Fruit fly (Drosophila melanogaster) S2 (cell line): ENCODE measurements around the gene vri.

Source experiments
- CG8478 ChIP-seq: fragments of >200 bp; optimal IDR thresholded peaks from 2 replicates; lab custom pipeline; 2018
- CTCF ChIP-seq, 2 experiments: fragments of >200 bp; optimal IDR thresholded peaks; 2 replicates each; lab custom pipeline; 2018

Gene vri

DNA sequence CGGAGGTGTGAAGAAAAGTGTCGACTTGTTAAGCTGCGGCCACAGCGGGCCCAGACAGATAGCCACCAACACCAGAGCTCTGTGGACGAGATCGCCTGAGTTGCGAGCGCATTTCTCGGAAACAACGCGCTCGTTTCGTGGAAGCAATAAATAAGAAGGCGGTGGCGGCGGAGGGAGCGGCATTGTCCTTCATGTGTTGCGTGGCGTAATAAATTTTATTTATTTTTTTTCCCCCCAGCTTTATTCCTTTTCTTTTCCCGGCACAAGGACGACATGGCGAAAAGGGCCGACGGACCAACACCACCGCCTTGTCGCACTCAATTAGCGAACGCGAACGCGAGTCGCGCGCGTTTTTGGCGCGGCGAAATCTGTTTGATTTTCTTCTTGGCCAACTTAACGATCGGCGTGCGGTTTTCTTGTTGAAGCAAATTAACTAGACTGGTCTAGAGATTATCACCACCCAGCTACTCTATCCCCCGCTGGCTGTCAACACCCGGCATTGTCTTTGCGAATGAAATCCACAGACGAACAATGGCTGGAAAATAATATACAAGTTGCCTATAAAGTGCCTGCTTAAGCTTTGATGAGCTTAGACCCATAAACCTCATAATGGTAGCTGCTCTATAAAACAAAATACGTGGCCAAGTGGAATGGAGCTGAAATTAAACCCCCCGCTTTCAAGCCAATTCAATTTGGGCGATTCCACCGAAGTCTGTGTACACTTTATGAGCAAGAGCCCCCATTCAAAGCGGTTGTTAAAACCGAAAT, 29.5 kb upstream of the vri start:
- TF ChIP-seq CTCF (optimal IDR thresholded peaks at IDR 0.05; lab: Kevin White, UChicago) (no peak), CG8478 (lab: Kevin White, UChicago) (no peak)

DNA sequence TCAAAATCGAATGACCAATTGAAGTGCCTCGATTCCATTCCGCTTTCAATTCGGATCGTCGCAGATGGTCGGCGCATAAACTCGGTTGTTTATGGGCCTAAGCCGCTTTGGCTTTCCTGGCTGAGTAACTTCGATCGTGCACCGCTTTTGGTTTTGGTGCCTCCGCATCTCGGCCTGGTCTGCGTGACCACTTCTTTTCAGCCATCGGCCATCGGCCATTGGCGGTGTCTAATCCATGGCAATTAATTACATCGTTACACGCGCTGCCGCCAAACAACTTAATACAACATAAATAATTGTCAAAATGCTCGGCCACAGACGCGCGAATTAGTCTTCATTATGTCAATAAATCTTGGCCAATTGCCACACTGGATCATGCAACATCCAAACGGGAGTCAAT, 28.5 kb upstream of the vri start:
- no peak for TF ChIP-seq CTCF (optimal IDR thresholded peaks at IDR 0.05; lab: Kevin White, UChicago)
- no peak for TF ChIP-seq CG8478 (lab: Kevin White, UChicago)

dm6 chr2L:5261223-5261984, 27.3 kb upstream of the vri start:
- TF ChIP-seq CTCF (optimal IDR thresholded peaks at IDR 0.05; lab: Kevin White, UChicago): no peak
- no peak for TF ChIP-seq CG8478 (lab: Kevin White, UChicago)

dm6 chr2L:5263343-5264051, 25.2 kb upstream of the vri start, which contains the start of gene Cyp4ac1:
Gene Cyp4ac1 (plus strand): TSS chr2L:5264001.
- no peak for TF ChIP-seq CG8478 (lab: Kevin White, UChicago)
- TF ChIP-seq CTCF (optimal IDR thresholded peaks at IDR 0.05; lab: Kevin White, UChicago): no peak

dm6 chr2L:5264157-5264556, 24.6 kb upstream of the vri start:
- TF ChIP-seq CTCF (optimal IDR thresholded peaks at IDR 0.05; lab: Kevin White, UChicago): no peak
- no peak for TF ChIP-seq CG8478 (lab: Kevin White, UChicago)

DNA sequence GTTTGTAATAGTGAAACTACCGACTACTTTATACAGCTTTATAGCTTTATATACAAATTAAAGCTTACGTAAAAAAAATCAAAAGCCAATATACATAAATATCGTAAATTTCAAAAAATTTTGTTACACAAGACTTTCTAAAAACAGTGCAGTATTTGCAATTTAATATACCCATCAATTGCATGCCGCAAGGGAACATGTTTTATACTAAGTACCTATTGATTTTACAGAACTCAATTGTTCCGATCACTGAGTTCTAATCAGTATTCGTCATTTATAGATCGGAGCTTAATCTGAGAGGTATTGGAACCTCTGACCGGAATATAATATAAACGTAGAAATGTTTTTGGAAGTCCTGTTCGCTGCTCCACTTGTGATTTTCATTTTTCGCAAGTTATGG, 22.7 kb upstream of the vri start, which contains the start of gene Cyp4ac2:
Gene Cyp4ac2, plus strand, starts transcription at position 301 of the 400 bp plus-strand sequence.
- TF ChIP-seq CG8478 (lab: Kevin White, UChicago) (no peak), CTCF (optimal IDR thresholded peaks at IDR 0.05; lab: Kevin White, UChicago) (no peak)

DNA sequence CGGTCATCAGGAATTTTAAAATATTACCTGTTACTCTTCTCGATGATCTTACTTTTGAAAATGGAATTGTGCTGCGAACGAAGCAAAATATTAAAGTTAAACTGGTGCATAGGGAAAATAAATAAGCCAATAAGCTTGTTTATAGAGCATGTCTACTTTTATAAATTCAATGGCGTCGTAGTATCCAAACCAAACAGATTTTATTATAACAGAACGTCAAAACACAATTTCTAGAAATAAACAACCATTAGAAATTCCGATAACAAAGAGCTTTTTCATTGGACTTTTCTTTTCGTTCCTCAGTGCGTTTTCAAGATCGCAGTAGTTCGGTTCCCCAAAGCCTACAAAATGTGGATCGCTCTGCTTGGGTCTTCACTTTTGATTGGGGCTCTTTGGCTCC, 20.5 kb upstream of the vri start, which contains the start of gene Cyp4ac3:
Gene Cyp4ac3, plus strand, starts transcription at position 301 of the 400 bp plus-strand sequence.
- no peak for TF ChIP-seq CG8478 (lab: Kevin White, UChicago)
- no peak for TF ChIP-seq CTCF (optimal IDR thresholded peaks at IDR 0.05; lab: Kevin White, UChicago)

DNA sequence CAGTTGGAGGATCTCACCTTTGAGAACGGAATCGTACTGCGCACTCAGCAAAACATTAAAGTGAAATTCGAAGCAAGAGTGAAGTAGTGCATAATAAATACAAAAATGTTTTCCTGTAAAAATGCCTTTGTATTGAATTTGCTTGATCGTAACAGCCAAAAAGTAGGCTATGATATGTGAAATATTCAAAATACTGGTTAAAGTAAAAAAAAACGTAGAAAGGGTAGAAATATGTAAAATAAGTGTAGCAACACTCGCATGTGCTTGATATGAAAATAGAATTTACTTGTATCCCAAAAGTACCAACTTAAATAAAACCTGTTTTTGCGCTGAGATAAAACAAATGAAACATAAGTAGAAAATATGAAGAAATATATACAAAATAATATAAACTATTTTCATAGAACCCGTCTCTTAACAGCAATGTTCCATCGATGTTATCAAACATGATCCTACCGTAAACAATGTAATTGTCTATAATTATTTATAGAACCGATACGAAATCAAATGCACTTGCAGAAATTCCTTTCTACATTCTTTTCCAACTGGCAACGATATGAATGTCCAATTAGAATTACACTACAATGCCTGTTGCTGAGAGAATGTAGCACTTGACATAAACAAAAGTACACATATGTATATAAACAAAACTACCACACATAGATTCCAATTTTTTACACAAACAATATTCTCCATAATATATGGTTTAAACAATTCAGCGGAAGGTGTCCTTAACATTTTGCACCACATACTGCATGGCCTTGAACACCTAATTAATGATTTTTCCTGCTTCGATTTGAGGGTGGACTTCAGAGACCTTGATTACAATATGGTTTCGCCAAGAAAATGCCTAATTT, 18.3 kb upstream of the vri start:
- TF ChIP-seq CTCF (optimal IDR thresholded peaks at IDR 0.05; lab: Kevin White, UChicago) (peak in 1 of 2 experiments; percentile 35), CG8478 (lab: Kevin White, UChicago) (no peak)

dm6 chr2L:5271081-5271480, 17.7 kb upstream of the vri start, which contains the start of gene tkv:
Gene tkv (minus strand): TSS chr2L:5271384.
- TF ChIP-seq CTCF (optimal IDR thresholded peaks at IDR 0.05; lab: Kevin White, UChicago): no peak
- TF ChIP-seq CG8478 (lab: Kevin White, UChicago): no peak

DNA sequence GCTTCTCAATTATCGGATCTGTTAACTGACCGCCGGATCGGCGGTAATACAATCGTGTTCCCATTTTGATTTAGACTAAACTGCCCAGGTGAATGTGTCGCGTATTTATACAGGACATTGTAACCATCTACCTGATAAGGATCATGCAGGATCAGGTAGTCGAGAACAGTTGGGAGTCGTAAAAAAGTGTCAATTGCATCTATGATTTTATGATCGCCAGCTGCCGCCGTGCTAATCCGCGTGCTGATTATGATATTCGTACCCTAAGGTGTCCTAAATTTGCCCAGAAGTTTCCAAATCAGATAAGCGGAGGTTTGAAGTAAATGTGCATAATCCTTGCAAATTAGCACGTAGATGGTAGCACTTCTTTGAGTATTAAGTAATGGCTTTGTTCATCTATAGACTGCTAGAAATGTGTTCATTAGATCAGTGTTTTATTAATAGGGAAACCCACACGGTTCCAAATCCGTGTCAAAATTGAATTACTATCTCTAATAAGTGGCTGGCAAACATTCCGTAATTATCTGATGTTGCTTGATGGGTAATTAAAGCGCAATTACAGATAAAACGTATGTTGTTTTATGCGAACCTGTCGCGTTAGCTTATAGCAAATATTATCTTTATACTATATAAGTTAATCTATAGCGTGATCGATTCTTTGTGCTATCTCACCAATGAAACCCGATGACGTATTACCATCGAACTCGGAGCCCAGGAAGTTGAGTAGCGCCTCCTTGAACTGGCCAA, 11.3 kb upstream of the vri start:
- TF ChIP-seq CG8478 (lab: Kevin White, UChicago) (no peak), CTCF (optimal IDR thresholded peaks at IDR 0.05; lab: Kevin White, UChicago) (no peak)

dm6 chr2L:5278309-5279130, 10.2 kb upstream of the vri start, which contains the start of the genes Nin and Bub1:
Gene Nin (minus strand): TSS chr2L:5278548.
Gene Bub1 (plus strand): TSS chr2L:5278865.
- no peak for TF ChIP-seq CG8478 (lab: Kevin White, UChicago)
- TF ChIP-seq CTCF (optimal IDR thresholded peaks at IDR 0.05; lab: Kevin White, UChicago): peak; percentile 89 to 90

DNA sequence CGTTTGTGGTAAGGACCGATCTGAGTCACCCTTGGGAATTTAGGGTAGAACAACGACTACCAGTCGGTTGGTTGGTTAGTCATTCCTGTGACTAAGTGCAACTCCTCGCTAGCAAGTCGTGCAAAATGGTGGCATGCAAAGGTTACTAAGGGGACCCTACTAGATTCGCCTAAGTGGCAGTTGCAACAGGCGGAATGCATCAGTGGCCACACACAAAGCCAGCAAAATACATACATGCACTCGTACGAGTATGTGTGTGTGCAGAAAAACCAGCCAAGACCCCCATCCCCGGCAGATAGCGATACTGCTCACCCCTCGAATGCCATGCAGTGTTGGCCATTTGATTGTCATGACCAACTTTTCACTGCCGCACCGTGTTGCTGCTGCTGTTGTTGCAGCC, 3.9 kb upstream of the vri start:
- TF ChIP-seq CG8478 (lab: Kevin White, UChicago) (no peak), CTCF (optimal IDR thresholded peaks at IDR 0.05; lab: Kevin White, UChicago) (no peak)
